Fruit fly (Drosophila melanogaster): ENCODE data around the gene Hsp23.

The Hsp23 gene

DNA sequence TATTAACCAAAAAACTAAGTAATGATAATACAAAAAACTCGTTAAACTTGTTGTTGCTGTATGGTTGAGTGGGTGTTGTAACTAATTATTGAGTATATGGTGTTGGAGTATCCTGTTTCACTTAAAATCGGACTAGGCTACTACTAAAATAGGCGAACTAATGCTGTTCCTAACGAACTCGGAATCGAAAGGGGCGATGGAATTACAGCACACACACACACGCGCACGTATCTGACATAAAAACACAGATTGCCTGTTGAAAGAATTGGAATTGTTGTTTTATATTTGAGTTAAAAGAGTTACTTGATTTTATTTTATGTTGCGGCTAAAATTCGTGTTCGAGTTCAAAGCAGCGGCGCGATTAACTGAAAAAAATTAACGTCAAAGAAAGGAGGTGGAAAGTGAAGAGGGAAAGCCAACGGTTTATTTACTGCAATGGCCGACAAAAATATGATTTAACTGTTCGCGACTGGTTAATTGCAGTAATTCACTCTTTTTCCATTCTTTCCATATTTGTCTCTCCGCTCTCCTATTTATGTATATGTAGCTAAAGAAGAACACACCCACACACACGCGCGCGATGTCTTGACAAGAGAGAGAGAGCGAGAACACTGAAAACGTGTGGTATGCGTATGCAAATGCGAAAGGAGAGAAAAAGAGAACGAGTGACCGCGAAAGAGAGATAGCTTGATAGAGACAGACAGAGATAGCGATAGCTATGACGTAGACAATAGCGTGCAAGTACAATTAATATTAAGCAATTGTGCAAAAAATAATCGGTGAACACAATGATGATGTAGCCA is 19.9 kb downstream of the Hsp23 start:
- no peak for TF ChIP-seq CG17801 (GFP tag; optimal IDR thresholded peaks at IDR 0.05; ENCODE audit: partially characterized antibody)

DNA sequence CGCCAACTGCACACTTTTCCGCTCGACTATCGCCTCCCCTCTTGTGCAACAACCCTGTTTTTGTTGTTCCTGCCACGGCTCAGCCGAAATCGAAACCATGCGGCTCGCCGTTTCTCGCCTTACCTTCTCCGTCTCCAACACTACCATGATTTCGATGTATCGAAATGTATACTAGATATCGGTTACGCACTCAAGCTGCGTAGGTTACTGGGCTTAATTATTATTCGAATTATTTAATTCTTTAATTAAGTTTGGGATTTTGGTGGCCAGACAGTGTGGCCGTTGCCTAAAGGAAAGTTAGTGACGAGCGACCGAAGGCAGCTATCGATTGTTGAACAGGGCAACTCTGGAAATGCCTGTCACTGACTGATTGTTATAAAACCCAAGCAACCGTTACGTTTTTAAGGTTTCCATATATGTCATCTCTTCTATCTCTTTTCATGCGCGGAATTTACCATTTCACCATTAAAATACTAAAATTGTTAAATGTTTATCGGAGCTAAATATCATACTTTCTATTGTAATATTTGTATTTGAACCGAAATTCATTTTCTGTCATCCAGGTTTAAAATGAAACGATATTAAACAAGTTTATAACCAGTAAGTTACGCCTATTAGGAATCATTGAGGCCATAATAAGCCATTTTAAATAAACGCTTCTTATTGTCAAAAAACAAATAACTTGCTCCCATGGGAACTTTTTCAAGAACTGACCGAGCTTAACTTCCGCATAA is 20.6 kb downstream of the Hsp23 start, which contains the start of gene eIF4E1:
Gene eIF4E1, minus strand, starts transcription at position 304 of the 734 bp plus-strand sequence.
- no peak for TF ChIP-seq CG17801 (GFP tag; optimal IDR thresholded peaks at IDR 0.05; ENCODE audit: partially characterized antibody)

DNA sequence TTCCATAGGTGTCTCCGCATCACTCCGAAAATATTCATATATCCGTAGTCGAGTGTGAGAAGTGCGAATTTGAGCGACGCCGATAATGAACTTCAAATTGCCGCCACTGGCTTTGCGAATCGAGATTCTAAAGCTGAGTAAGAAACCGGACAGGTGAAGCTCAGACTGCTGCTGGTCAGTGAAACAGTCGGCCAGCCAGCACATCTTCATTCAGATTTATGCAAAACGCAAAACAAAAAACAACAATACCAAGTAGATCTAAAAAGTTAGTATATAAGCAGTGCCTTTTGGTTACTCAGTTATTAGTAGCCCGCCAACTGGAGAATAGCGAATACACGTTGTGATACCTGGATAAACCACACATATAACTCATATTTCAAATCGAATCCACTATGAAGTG is 22.8 kb downstream of the Hsp23 start, which contains the start of gene Cpr67B:
Gene Cpr67B, plus strand, starts transcription at position 301 of the 400 bp plus-strand sequence.
- no peak for TF ChIP-seq CG17801 (GFP tag; optimal IDR thresholded peaks at IDR 0.05; ENCODE audit: partially characterized antibody)

DNA sequence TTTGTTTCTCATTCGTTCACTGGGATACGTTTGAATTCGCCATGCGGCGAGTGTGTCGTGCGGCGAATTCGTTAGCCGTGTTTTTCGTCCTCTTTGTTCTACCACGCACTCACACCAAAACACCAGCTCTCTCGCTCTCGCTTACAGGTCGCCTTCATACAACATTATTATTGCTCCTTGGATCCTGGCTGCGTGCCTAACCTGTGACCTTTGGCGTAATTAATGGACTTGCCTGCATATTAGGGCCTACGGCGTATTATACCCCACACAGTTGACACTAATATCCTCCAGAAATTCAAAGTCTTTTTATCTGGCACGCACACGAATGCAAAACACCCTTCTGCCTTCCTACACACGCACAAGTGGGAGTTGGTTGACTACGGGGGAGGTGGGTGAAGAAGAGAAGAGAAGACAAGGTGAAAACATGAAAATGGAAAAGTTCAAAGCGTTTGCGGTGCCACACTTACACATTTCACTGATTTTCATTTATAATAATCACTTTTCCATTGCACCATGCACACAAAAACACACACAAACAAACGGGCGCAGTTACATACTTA is 28.4 kb downstream of the Hsp23 start:
- no peak for TF ChIP-seq CG17801 (GFP tag; optimal IDR thresholded peaks at IDR 0.05; ENCODE audit: partially characterized antibody)

DNA sequence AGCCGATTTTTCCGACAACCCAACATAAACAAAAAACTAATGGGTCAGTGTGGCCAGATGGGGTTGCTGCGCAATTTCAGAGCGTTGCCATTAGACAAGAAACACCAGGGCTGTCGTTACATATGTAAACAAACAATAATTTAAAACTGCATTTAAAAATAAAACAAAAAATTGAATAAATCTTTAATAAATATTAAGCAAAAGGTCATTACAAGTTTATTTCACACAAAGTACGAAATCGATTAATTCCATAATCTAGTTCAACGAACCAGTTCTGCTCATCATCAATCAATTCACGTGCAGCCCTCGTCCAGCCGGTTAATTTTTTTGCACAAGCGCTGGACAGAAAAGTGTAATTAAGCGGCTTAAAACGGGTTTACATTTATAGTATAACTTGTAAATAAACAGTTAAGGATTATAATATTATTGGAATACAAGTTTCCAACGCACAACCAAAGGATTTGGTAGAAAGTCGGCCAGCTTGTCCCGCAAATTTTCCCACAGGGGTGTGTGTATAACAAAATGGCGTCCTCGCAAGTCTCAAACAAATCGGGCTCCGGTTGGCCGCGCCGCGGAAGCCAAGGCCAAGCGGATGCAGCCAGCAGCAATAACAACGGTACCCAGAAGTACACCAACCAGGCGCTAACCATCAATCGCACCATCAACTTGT is 29.2 kb downstream of the Hsp23 start, which contains the start of the genes CG4022 and Cpsf5:
Gene CG4022, minus strand, starts transcription at position 79 of the 670 bp plus-strand sequence.
Gene Cpsf5, plus strand, starts transcription at position 285 of the 670 bp plus-strand sequence.
- peak; percentile 81 for TF ChIP-seq CG17801 (GFP tag; optimal IDR thresholded peaks at IDR 0.05; ENCODE audit: partially characterized antibody)

DNA sequence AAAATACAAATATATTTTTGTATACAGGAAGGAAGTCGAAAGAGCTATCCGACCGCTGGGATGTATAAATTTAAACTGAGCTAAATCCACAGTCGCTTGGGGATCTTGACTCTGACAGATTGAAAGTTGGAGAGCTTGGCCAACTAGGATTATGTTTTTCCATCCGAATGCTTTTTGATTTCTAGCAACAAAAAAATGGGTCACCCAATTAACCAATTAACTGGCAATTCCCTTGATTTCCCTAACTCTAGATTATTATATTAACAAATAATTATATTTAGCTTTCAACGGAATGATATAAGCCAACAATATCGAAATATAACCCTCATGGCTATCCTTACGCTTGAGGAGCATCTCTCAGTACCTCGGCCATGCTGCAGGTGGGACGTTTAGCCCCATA is 35.6 kb downstream of the Hsp23 start, which contains the start of gene CG3982:
Gene CG3982, minus strand, starts transcription at position 101 of the 400 bp plus-strand sequence.
- TF ChIP-seq CG17801 (GFP tag; optimal IDR thresholded peaks at IDR 0.05; ENCODE audit: partially characterized antibody): no peak

DNA sequence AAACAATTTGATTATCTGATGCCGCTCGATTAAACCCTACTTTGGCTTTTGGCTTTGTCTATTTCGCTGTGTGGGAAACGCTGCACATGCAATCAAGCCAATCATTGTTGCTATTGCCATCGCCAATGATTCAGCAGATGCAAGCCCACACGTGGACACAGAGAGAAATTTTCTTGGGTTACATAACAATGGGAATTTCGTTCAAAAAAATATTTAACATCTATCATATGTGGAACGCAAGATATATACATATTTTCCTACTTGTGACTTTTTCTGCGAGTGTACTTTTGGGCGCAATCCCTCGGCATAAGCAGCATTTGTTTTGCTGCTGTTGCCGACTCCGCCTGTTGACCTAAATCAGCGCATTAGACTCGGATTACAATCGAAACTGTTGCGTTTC is 37.6 kb downstream of the Hsp23 start:
- peak; percentile 38 for TF ChIP-seq CG17801 (GFP tag; optimal IDR thresholded peaks at IDR 0.05; ENCODE audit: partially characterized antibody)

DNA sequence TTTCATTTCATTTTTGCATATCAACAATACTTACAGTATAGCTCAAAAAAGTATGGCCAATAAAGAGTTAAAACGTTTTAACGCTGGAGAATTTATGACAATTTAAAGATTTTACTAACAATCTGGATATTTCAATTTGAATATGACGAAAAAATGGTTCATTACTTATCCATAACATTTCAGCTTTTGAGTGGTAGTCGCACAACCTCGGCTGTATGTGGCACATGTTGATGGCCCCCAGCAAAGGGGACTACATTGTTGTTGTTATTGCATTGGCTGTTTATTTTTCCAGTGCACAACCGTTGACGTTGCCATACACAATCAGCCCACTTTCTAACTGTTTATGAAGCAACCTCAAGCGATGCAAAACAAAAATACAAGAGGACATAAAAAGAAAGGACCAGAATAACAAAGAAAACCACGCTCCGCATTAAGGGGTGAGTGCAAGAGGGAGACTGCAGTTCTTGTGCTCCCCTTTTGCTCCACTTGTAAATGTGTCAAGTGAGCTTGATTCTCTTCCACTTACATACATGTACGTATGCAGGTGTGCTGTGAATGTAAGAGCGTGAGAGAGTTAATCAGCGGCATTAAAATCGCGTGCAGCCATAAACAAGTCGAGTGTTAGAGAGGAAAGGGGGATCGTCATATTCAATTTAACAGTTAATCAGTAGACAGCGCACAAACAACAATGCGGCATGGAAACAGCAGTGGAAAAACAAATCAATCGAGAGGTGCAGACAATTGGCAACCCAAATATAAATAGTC is 38.6 kb downstream of the Hsp23 start:
- TF ChIP-seq CG17801 (GFP tag; optimal IDR thresholded peaks at IDR 0.05; ENCODE audit: partially characterized antibody): peak; percentile 98

DNA sequence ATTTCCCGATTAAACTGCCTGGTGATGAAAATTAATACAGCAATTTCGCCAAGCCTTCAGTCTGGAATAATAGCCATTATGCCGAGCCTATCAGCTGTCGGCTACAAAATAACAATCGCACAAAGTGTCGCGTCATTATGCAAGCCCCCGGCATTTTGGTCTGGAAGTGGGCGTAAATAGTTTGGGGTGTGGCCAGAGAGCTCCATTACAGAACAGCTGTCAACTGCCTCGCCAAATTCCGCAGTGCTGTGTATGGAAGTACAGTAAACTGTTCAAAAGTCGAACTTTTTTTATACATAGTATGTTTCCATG is 39.1 kb downstream of the Hsp23 start:
- TF ChIP-seq CG17801 (GFP tag; optimal IDR thresholded peaks at IDR 0.05; ENCODE audit: partially characterized antibody): no peak

DNA sequence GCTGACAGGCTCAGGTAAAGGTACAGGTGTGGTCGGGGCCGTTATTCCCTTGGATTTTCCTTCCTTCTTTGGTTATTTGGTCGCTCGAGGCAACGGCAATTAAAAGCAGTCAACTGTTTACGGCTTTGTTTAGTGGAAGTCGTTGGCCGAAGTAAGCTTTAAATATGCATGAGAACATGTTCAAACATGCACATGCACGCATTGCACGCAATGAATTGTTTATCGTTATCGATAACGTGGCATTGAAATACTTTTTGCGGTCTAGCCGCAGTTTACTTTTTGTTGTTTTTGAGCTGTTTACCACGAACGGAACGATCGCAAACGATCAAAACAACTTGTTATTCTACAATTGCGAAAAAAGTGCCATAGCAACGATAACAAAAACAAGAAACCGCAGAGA is 39.9 kb downstream of the Hsp23 start:
- TF ChIP-seq CG17801 (GFP tag; optimal IDR thresholded peaks at IDR 0.05; ENCODE audit: partially characterized antibody): no peak

DNA sequence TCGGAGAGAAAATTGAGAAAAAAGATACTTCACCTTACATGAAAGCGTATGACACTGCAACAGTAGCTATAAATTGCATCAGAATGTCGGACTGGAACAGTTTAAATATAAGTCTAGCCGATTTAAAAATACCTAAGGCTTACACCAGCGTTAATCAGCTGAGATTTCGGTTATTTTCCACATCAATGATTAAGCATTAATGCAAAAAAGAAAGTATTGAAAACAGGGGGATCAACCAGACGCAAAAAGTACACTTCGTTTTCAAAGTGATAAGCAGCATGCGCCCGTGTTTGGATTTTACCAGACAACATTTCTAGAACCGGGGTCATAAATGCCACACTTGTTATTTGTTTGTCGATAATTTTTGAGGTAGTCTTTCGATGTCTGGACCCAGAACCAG is 40.5 kb downstream of the Hsp23 start:
- TF ChIP-seq CG17801 (GFP tag; optimal IDR thresholded peaks at IDR 0.05; ENCODE audit: partially characterized antibody): no peak

DNA sequence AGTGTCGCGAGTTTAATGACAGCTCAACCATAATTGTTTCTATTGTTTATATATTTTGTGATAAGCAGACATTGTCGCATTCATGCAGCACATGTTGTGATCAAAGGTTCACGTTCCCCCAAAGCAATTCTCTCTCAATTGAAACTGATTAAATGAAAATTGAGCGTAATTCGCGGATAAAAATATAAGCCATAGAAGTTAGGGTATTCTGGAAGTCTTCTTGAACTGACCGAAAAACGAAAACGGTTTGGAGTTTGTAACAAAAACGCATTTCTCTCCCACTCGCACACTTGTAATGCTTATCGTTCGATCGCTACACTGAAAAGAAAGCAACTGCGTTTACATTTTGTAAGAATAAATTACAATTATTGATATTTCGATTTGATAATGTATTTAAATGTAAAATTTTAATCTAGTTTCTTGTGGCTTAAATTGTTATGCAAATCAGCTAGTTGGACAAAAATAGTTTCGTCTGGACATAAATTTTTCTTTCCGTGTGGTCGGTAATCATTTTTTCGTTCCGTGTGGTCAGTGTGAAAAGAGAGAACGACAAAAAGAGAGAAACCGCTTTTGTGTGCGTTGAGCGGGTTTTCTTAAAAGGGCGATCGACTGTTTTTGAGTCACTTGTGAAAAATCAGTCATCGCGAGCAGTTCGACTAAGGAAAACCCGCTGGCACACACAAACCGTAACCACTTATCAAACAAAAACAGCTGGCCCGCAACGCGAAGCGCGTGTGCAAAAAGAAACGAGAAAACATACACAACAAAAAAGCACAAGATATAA is 41.1 kb downstream of the Hsp23 start, which contains the start of gene aay:
Gene aay, plus strand, starts transcription at position 618 of the 784 bp plus-strand sequence.
- peak; percentile 100 for TF ChIP-seq CG17801 (GFP tag; optimal IDR thresholded peaks at IDR 0.05; ENCODE audit: partially characterized antibody)

DNA sequence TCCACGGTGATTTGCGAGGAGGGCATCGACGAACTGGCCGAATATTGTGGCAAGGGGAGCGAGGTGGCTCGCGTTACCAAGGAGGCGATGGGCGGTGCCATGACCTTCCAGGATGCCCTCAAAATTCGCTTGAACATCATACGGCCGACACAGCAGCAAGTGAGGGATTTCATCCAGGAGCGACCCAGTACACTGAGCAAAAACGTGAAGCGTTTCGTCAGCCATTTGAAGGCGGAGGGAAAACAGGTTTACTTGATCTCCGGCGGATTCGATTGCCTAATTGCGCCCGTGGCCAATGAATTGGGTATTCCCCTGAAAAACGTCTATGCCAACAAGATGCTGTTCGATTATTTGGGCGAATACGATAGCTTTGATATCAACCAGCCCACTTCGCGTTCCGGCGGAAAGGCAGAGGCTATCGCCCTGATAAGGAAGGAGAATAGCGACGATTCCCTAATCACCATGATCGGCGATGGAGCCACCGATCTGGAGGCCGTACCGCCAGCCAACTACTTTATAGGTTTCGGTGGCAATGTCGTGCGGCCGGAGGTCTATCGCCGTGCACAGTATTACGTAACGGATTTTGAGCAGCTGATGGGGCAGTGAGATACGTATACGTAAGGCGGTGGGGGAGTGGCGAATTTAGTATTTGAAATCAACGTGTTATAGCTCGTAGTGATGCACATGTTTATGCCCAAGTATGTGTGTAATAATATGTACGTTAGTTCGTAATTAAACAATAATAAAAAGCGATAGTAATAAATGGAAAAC is 42.3 kb downstream of the Hsp23 start:
- no peak for TF ChIP-seq CG17801 (GFP tag; optimal IDR thresholded peaks at IDR 0.05; ENCODE audit: partially characterized antibody)
